Worm (Caenorhabditis elegans) whole organism, early embryonic: ENCODE results near the gene str-77.

Experiments
- F13C5.2 ChIP-seq: sonication (generic microtip); optimal IDR thresholded peaks from 2 replicates; lab custom pipeline; 2017; ENCODE audit warnings: mild to moderate bottlenecking, missing genetic modification characterization, inconsistent platforms, missing compliant biosample characterization
- aly-1 ChIP-seq: sonication (generic microtip); optimal IDR thresholded peaks from 2 replicates; lab custom pipeline; 2016; ENCODE audit warnings: missing genetic modification characterization, missing compliant biosample characterization
- ama-1 ChIP-seq: fragments of 150-350 bp; optimal IDR thresholded peaks from 2 replicates; lab custom pipeline; 2014
- ceh-36 ChIP-seq: sonication (generic microtip); optimal IDR thresholded peaks from 2 replicates; lab custom pipeline; 2016; ENCODE audit warnings: missing genetic modification characterization, inconsistent platforms, missing compliant biosample characterization
- ets-7 ChIP-seq: sonication (generic microtip); optimal IDR thresholded peaks from 2 replicates; lab custom pipeline; 2016; ENCODE audit warnings: missing genotype, missing genetic modification characterization, missing compliant biosample characterization
- flt-1 ChIP-seq: fragments of 200-800 bp; sonication (Bioruptor generic); IDR thresholded peaks from 2 replicates; pipeline ENCODE4 v1.3.6; 2022; ENCODE audit warnings: missing genetic modification characterization, missing compliant biosample characterization
- hmbx-1 ChIP-seq: sonication (generic microtip); optimal IDR thresholded peaks from 2 replicates; lab custom pipeline; 2016; ENCODE audit warnings: mild to moderate bottlenecking, missing genetic modification characterization, missing compliant biosample characterization
- hmg-4 ChIP-seq: fragments of 200-800 bp; sonication (Bioruptor generic); optimal IDR thresholded peaks from 2 replicates; lab custom pipeline; 2018; ENCODE audit warnings: mild to moderate bottlenecking, missing genetic modification characterization, missing compliant biosample characterization
- hnd-1 ChIP-seq: sonication (generic microtip); optimal IDR thresholded peaks from 2 replicates; lab custom pipeline; 2016; ENCODE audit warnings: missing genetic modification characterization, missing compliant biosample characterization
- pes-1 ChIP-seq: fragments of 200-800 bp; sonication (Bioruptor generic); IDR thresholded peaks from 2 replicates; pipeline ENCODE4 v1.3.6; 2022; ENCODE audit warnings: missing genetic modification reagents, missing genetic modification characterization, missing compliant biosample characterization
- scrt-1 ChIP-seq: fragments of 200-800 bp; sonication (Bioruptor generic); IDR thresholded peaks from 2 replicates; pipeline ENCODE4 v1.3.6; 2022; ENCODE audit warnings: missing genetic modification characterization, missing compliant biosample characterization
- sea-1 ChIP-seq: fragments of 200-800 bp; sonication (Bioruptor generic); conservative IDR thresholded peaks from 2 replicates; pipeline ENCODE4 v1.3.6; 2022; ENCODE audit warnings: missing genetic modification characterization, missing compliant biosample characterization
- tbx-11 ChIP-seq: fragments of 200-800 bp; sonication (Bioruptor generic); IDR thresholded peaks from 2 replicates; pipeline ENCODE4 v1.3.6; 2022; ENCODE audit warnings: missing genetic modification characterization, missing compliant biosample characterization
- tra-4 ChIP-seq: sonication (generic microtip); optimal IDR thresholded peaks from 2 replicates; lab custom pipeline; 2017; ENCODE audit warnings: missing genetic modification characterization, missing compliant biosample characterization

DNA sequence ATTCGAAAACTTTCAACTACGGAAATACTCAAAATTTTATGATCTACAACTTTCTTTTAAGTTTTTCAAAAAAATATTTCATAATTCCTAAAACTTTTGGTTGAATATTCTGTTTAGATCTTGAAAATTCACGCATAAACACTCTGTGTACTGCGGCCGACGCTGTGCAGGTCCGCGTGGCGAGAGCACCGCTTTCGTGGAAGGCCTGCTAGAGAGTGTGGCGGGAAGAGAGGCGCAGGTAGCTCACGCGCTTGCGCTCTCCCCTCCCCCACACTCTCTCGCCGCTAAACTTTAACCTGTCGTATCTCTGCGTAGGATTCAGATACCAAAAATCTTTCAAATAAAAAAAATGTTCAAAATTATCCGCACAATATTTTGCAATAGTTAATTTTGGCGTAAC, 35.5 kb upstream of the str-77 start:
- TF ChIP-seq tbx-11 (GFP tag; lab: Robert Waterston, UW): no peak
- TF ChIP-seq hmbx-1: no peak
- no peak for TF ChIP-seq pes-1
- no peak for TF ChIP-seq ets-7 (tag; lab: Kevin White, UChicago)
- no peak for TF ChIP-seq F13C5.2 (tag; lab: Kevin White, UChicago)
- no peak for TF ChIP-seq ama-1
- TF ChIP-seq hmg-4 (GFP tag; lab: Kevin White, UChicago): no peak
- no peak for TF ChIP-seq tra-4 (tag; lab: Kevin White, UChicago)
- TF ChIP-seq flt-1 (GFP tag; lab: Robert Waterston, UW): no peak
- TF ChIP-seq sea-1 (GFP tag; lab: Robert Waterston, UW): no peak
- TF ChIP-seq hnd-1 (tag; lab: Kevin White, UChicago): no peak
- TF ChIP-seq ceh-36 (tag; lab: Kevin White, UChicago): no peak
- TF ChIP-seq aly-1 (tag; lab: Kevin White, UChicago): no peak
- no peak for TF ChIP-seq scrt-1
